Worm (Caenorhabditis elegans) whole organism, L1 larva: ENCODE results near the gene nspa-10.

Experiments
- ceh-88 ChIP-seq: fragments of 200-800 bp; sonication (Bioruptor generic); IDR thresholded peaks from 2 replicates; pipeline ENCODE4 v1.3.6; 2022; ENCODE audit warnings: missing genetic modification characterization, missing compliant biosample characterization
- dpl-1 ChIP-seq, 3 experiments: fragments of 150-350 bp in 2 of 3; sonication (generic microtip) in 1 of 3; optimal IDR thresholded peaks; 2 replicates each; lab custom pipeline; 2014 to 2017; ENCODE audit warnings: missing biosample characterization in 3 of 3, missing genetic modification characterization in 3 of 3, missing genetic modification reagents in 3 of 3
- fkh-10 ChIP-seq: sonication (generic microtip); optimal IDR thresholded peaks from 2 replicates; lab custom pipeline; 2017; ENCODE audit warnings: missing biosample characterization, missing genetic modification reagents, missing genetic modification characterization
- fos-1 ChIP-seq: fragments of 150-350 bp; optimal IDR thresholded peaks from 2 replicates; lab custom pipeline; 2014; ENCODE audit warnings: missing biosample characterization, missing genetic modification characterization
- jun-1 ChIP-seq: fragments of 150-350 bp; optimal IDR thresholded peaks from 2 replicates; lab custom pipeline; 2014; ENCODE audit warnings: missing biosample characterization, missing genetic modification reagents, missing genetic modification characterization
- lir-3 ChIP-seq: sonication (generic microtip); optimal IDR thresholded peaks from 2 replicates; lab custom pipeline; 2016; ENCODE audit warnings: mild to moderate bottlenecking, missing genetic modification characterization, moderate library complexity, missing compliant biosample characterization; ENCODE audit not compliant: poor library complexity
- nhr-90 ChIP-seq: sonication (generic microtip); optimal IDR thresholded peaks from 2 replicates; lab custom pipeline; 2016; ENCODE audit warnings: mild to moderate bottlenecking, missing genetic modification characterization, missing compliant biosample characterization; ENCODE audit not compliant: poor library complexity
- sptf-1 ChIP-seq: fragments of 150-350 bp; optimal IDR thresholded peaks from 2 replicates; lab custom pipeline; 2014; ENCODE audit warnings: missing biosample characterization, missing genetic modification characterization
- ztf-11 ChIP-seq, 2 experiments: sonication (generic microtip); optimal IDR thresholded peaks; 2 replicates each; lab custom pipeline; 2016 to 2017; ENCODE audit warnings: missing genetic modification characterization in 2 of 2, missing biosample characterization in 1 of 2, missing compliant biosample characterization in 1 of 2

DNA sequence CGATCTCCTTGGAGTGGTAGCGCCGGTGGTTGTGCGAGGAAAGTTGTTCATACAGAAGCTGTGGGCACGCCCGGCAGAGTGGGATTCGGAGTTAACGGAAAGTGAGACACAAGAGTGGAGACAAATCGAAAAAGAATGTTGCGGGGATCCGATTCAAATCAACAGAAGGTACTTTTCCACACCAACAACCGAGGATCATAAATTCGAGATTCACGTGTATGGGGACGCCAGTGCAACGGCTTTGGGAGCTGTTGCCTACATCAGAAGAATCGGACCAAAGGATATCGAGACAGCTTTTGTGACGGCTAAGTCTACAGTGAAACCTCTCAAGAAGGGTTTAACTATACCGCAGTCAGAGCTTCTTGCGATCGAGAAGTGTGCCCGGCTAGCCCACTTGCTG lies 13.3 kb upstream of the nspa-10 start:
- TF ChIP-seq dpl-1 (GFP tag; optimal IDR thresholded peaks at IDR 0.05; lab: Kevin White, UChicago) (no peak), jun-1 (no peak), ztf-11 (tag; optimal IDR thresholded peaks at IDR 0.05; lab: Kevin White, UChicago) (no peak), fos-1 (tag; lab: Kevin White, UChicago) (no peak), lir-3 (no peak), nhr-90 (tag; lab: Kevin White, UChicago) (no peak), ceh-88 (GFP tag; lab: Robert Waterston, UW) (no peak), fkh-10 (GFP tag; lab: Kevin White, UChicago) (no peak), sptf-1 (no peak)
